Worm (Caenorhabditis elegans) whole organism, L1 larva: Measurements from ENCODE around the gene srx-2.

Experiments
- efl-1 ChIP-seq, 4 experiments: fragments of 150-350 bp; optimal IDR thresholded peaks in 3 of 4; peaks in 1 of 4; 1 replicate in 1 of 4; 2 replicates in 3 of 4; lab custom pipeline; 2014; ENCODE audit warnings: missing biosample characterization in 2 of 4, missing genetic modification characterization in 2 of 4, missing genetic modification reagents in 2 of 4
- fkh-4 ChIP-seq: sonication (generic microtip); optimal IDR thresholded peaks from 2 replicates; lab custom pipeline; 2016; ENCODE audit warnings: missing compliant biosample characterization, missing genetic modification characterization, borderline replicate concordance

- no peak for TF ChIP-seq fkh-4 (tag; lab: Kevin White, UChicago)
- TF ChIP-seq efl-1 (optimal IDR thresholded peaks at IDR 0.05; lab: Kevin White, UChicago), result no peak
- no peak for TF ChIP-seq efl-1 (GFP tag; optimal IDR thresholded peaks at IDR 0.05 in 1 of 2; lab: Kevin White, UChicago)
Measured at ce11 chrV:8994801-8995200, 14.5 kb upstream of the srx-2 start, which contains the start of gene F59E11.5.
